Worm (Caenorhabditis elegans) whole organism, L4 larva: ENCODE results near the gene sprr-1.

Experiments
- D1046.2 ChIP-seq: fragments of 200-800 bp; sonication (Bioruptor generic); IDR thresholded peaks from 2 replicates; pipeline ENCODE4 v1.3.6; 2022; ENCODE audit warnings: missing genetic modification characterization, missing compliant biosample characterization
- F44E2.7 ChIP-seq: fragments of 200-800 bp; sonication (Bioruptor generic); IDR thresholded peaks from 2 replicates; pipeline ENCODE4 v2.1.2; 2022; ENCODE audit warnings: missing genetic modification characterization, missing compliant biosample characterization
- T20F7.1 ChIP-seq: fragments of 200-800 bp; sonication (Bioruptor generic); optimal IDR thresholded peaks from 2 replicates; lab custom pipeline; 2018; ENCODE audit warnings: mild to moderate bottlenecking, missing genetic modification characterization, missing compliant biosample characterization
- T26A8.4 ChIP-seq: fragments of 200-800 bp; sonication (Bioruptor generic); IDR thresholded peaks from 2 replicates; pipeline ENCODE4 v1.3.6; 2022; ENCODE audit warnings: missing genetic modification characterization, missing compliant biosample characterization
- Y75B8A.6 ChIP-seq: fragments of 200-800 bp; sonication (Bioruptor generic); IDR thresholded peaks from 2 replicates; pipeline ENCODE4 v1.3.6; 2022; ENCODE audit warnings: missing genetic modification reagents, missing genetic modification characterization, missing compliant biosample characterization
- ZK337.2 ChIP-seq: fragments of 200-800 bp; sonication (Bioruptor generic); IDR thresholded peaks from 2 replicates; pipeline ENCODE4 v1.3.6; 2022; ENCODE audit warnings: missing genetic modification reagents, missing genetic modification characterization, missing compliant biosample characterization
- aha-1 ChIP-seq: fragments of 150-350 bp; peaks from one replicate; lab custom pipeline; 2014; ENCODE audit warnings: missing biosample characterization, missing genetic modification characterization
- aly-2 ChIP-seq: sonication (generic microtip); optimal IDR thresholded peaks from 2 replicates; lab custom pipeline; 2018; ENCODE audit warnings: missing biosample characterization, missing genetic modification characterization
- ama-1 ChIP-seq: fragments of 150-350 bp; optimal IDR thresholded peaks from 2 replicates; lab custom pipeline; 2014; ENCODE audit warnings: inconsistent platforms, mixed read lengths
- ceh-28 ChIP-seq: fragments of 150-350 bp; optimal IDR thresholded peaks from 2 replicates; lab custom pipeline; 2014; ENCODE audit warnings: missing biosample characterization, missing genetic modification reagents, missing genetic modification characterization
- ceh-32 ChIP-seq: sonication (generic microtip); optimal IDR thresholded peaks from 2 replicates; lab custom pipeline; 2016; ENCODE audit warnings: mild to moderate bottlenecking, missing genetic modification characterization, missing compliant biosample characterization; ENCODE audit not compliant: poor library complexity
- daf-12 ChIP-seq: fragments of 150-350 bp; optimal IDR thresholded peaks from 2 replicates; lab custom pipeline; 2014; ENCODE audit warnings: missing biosample characterization, missing genetic modification reagents, missing genetic modification characterization
- daf-16 ChIP-seq, 3 experiments: sonication (generic microtip); optimal IDR thresholded peaks; 2 replicates each; lab custom pipeline; 2016 to 2017; ENCODE audit warnings: missing genetic modification characterization in 3 of 3, missing genetic modification reagents in 3 of 3, mild to moderate bottlenecking in 2 of 3, missing compliant biosample characterization in 2 of 3, missing biosample characterization in 1 of 3, moderate library complexity in 1 of 3
- daf-19 ChIP-seq: fragments of 200-800 bp; sonication (Bioruptor generic); conservative IDR thresholded peaks from 2 replicates; pipeline ENCODE4 v1.3.6; 2022; ENCODE audit warnings: missing genetic modification characterization, missing compliant biosample characterization
- daf-8 ChIP-seq: fragments of 200-800 bp; sonication (Bioruptor generic); IDR thresholded peaks from 2 replicates; pipeline ENCODE4 v1.3.6; 2022; ENCODE audit warnings: missing genetic modification characterization, missing compliant biosample characterization
- dve-1 ChIP-seq: sonication (generic microtip); optimal IDR thresholded peaks from 2 replicates; lab custom pipeline; 2017; ENCODE audit warnings: antibody characterized with exemption, mild to moderate bottlenecking, missing genetic modification characterization, missing compliant biosample characterization; ENCODE audit not compliant: insufficient read depth
- egl-43 ChIP-seq: fragments of 200-800 bp; sonication (Bioruptor generic); IDR thresholded peaks from 2 replicates; pipeline ENCODE4 v1.3.6; 2022; ENCODE audit warnings: missing genetic modification reagents, missing genetic modification characterization, missing compliant biosample characterization
- gei-8 ChIP-seq: fragments of 200-800 bp; sonication (Bioruptor generic); optimal IDR thresholded peaks from 2 replicates; lab custom pipeline; 2018; ENCODE audit warnings: mild to moderate bottlenecking, missing genetic modification characterization, missing compliant biosample characterization
- hlh-30 ChIP-seq: sonication (generic microtip); optimal IDR thresholded peaks from 2 replicates; lab custom pipeline; 2017; ENCODE audit warnings: antibody characterized with exemption, mild to moderate bottlenecking, missing genetic modification characterization, missing compliant biosample characterization; ENCODE audit not compliant: insufficient read depth
- jun-1 ChIP-seq: fragments of 150-350 bp; optimal IDR thresholded peaks from 2 replicates; lab custom pipeline; 2014; ENCODE audit warnings: missing biosample characterization, missing genetic modification reagents, missing genetic modification characterization
- lin-1 ChIP-seq: fragments of 200-800 bp; sonication (Bioruptor generic); IDR thresholded peaks from 2 replicates; pipeline ENCODE4 v1.3.6; 2022; ENCODE audit warnings: missing genetic modification reagents, missing genetic modification characterization, missing compliant biosample characterization
- lin-38 ChIP-seq: fragments of 200-800 bp; sonication (Bioruptor generic); IDR thresholded peaks from 2 replicates; pipeline ENCODE4 v1.3.6; 2022; ENCODE audit warnings: missing genetic modification reagents, missing genetic modification characterization, missing compliant biosample characterization
- madf-9 ChIP-seq: fragments of 200-800 bp; sonication (Bioruptor generic); conservative IDR thresholded peaks from 2 replicates; pipeline ENCODE4 v1.3.6; 2022; ENCODE audit warnings: missing genetic modification reagents, missing genetic modification characterization, missing compliant biosample characterization
- mep-1 ChIP-seq: fragments of 150-350 bp; sonication (generic microtip); optimal IDR thresholded peaks from 3 replicates; lab custom pipeline; 2014; ENCODE audit warnings: missing biosample characterization, missing genetic modification characterization
- mxl-2 ChIP-seq: fragments of 200-800 bp; sonication (Bioruptor generic); conservative IDR thresholded peaks from 2 replicates; pipeline ENCODE4 v1.3.6; 2022; ENCODE audit warnings: missing genetic modification reagents, missing genetic modification characterization, missing compliant biosample characterization
- nhr-10 ChIP-seq: fragments of 150-350 bp; optimal IDR thresholded peaks from 2 replicates; lab custom pipeline; 2014; ENCODE audit warnings: missing biosample characterization, missing genetic modification characterization
- nhr-28 ChIP-seq: fragments of 150-350 bp; optimal IDR thresholded peaks from 2 replicates; lab custom pipeline; 2014; ENCODE audit warnings: missing biosample characterization, missing genetic modification characterization
- nhr-42 ChIP-seq: fragments of 200-800 bp; sonication (Bioruptor generic); IDR thresholded peaks from 2 replicates; pipeline ENCODE4 v1.3.6; 2022; ENCODE audit warnings: missing genetic modification characterization, missing compliant biosample characterization
- nhr-48 ChIP-seq: sonication (generic microtip); optimal IDR thresholded peaks from 2 replicates; lab custom pipeline; 2016; ENCODE audit warnings: mild to moderate bottlenecking, missing genetic modification characterization, missing compliant biosample characterization
- nhr-76 ChIP-seq: fragments of 150-350 bp; optimal IDR thresholded peaks from 2 replicates; lab custom pipeline; 2014; ENCODE audit warnings: missing biosample characterization, missing genetic modification characterization
- php-3 ChIP-seq: fragments of 200-800 bp; sonication (Bioruptor generic); IDR thresholded peaks from 2 replicates; pipeline ENCODE4 v1.3.6; 2022; ENCODE audit warnings: missing genetic modification reagents, missing genetic modification characterization, missing compliant biosample characterization
- skn-1 ChIP-seq: fragments of 150-350 bp; optimal IDR thresholded peaks from 2 replicates; lab custom pipeline; 2014; ENCODE audit warnings: missing biosample characterization, missing genetic modification characterization
- snpc-1.2 ChIP-seq: fragments of 200-800 bp; sonication (Bioruptor generic); IDR thresholded peaks from 2 replicates; pipeline ENCODE4 v1.3.6; 2022; ENCODE audit warnings: missing genetic modification reagents, missing genetic modification characterization, missing compliant biosample characterization
- snpc-4 ChIP-seq: fragments of 150-350 bp; optimal IDR thresholded peaks from 2 replicates; lab custom pipeline; 2014; ENCODE audit warnings: missing biosample characterization, missing genetic modification characterization
- tag-97 ChIP-seq: fragments of 200-800 bp; sonication (Bioruptor generic); IDR thresholded peaks from 2 replicates; pipeline ENCODE4 v1.3.6; 2022; ENCODE audit warnings: missing genetic modification characterization, missing compliant biosample characterization
- unc-62 ChIP-seq, 3 experiments: fragments of 150-350 bp in 1 of 3; sonication (generic microtip); optimal IDR thresholded peaks in 2 of 3; peaks in 1 of 3; 1 replicate in 1 of 3; 2 replicates in 2 of 3; lab custom pipeline; 2014 to 2017; ENCODE audit warnings: missing biosample characterization in 3 of 3, missing genetic modification characterization in 3 of 3, missing genetic modification reagents in 3 of 3, missing genotype in 1 of 3
- vab-7 ChIP-seq: fragments of 200-800 bp; sonication (Bioruptor generic); IDR thresholded peaks from 2 replicates; pipeline ENCODE4 v1.3.6; 2022; ENCODE audit warnings: missing genetic modification reagents, missing genetic modification characterization, missing compliant biosample characterization
- zag-1 ChIP-seq: fragments of 150-350 bp; optimal IDR thresholded peaks from 2 replicates; lab custom pipeline; 2014; ENCODE audit warnings: missing biosample characterization, missing genetic modification characterization
- zfp-3 ChIP-seq: fragments of 200-800 bp; sonication (Bioruptor generic); conservative IDR thresholded peaks from 2 replicates; pipeline ENCODE4 v1.3.6; 2022; ENCODE audit warnings: missing genetic modification reagents, missing genetic modification characterization, missing compliant biosample characterization
- zip-11 ChIP-seq: fragments of 200-800 bp; sonication (Bioruptor generic); IDR thresholded peaks from 2 replicates; pipeline ENCODE4 v1.3.6; 2022; ENCODE audit warnings: missing genetic modification characterization, missing compliant biosample characterization

Gene sprr-1

DNA sequence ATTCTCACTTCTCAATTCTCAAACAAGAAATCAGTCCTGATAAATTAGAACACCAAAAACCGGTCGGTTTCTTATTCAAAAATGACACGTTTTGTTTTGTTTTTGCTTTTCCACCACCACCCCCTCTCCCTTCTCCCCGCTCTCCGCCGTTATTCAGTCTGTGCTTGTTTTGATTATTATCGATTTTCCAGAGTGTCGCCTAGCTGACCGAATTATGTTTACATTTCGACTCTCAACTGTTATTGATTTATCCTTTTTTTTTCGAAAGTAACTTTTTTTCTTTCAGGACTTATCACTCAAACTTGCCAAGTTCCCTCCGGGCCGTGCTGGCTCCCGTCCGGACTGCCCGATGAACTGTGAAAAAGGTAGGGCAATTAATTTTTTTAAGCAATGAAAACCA, 27.2 kb downstream of the sprr-1 start, which contains the start of gene gob-1 (continued):
- no peak for TF ChIP-seq F44E2.7 (GFP tag; lab: Robert Waterston, UW)

DNA sequence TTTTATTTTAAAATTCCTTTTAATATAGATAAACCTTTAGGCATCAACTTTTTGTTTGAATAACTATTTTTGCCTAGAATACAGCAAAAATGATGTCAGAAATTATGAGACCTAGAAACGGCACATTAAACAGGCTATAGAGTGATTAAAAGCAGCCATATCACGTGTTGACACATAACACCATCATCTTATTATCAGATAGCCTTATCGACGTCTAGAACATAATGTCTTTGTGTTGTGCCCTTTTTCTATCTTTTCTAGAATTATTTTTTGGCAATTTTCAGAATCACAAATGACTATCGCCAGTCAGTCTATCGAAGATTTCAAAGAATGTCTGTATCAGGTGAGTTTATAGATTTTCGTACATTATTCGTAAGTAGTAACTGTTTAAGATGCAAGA, 28.1 kb downstream of the sprr-1 start:
- no peak for TF ChIP-seq snpc-4 (tag; lab: Kevin White, UChicago)
- no peak for TF ChIP-seq nhr-76
- no peak for TF ChIP-seq zip-11 (GFP tag; lab: Robert Waterston, UW)
- TF ChIP-seq jun-1 (tag; lab: Kevin White, UChicago): no peak
- TF ChIP-seq ceh-28 (tag; lab: Kevin White, UChicago): no peak
- TF ChIP-seq dve-1 (tag; lab: Kevin White, UChicago): peak; percentile 71
- TF ChIP-seq aha-1 (tag; lab: Kevin White, UChicago): peak; percentile 16
- no peak for TF ChIP-seq daf-16 (GFP tag; optimal IDR thresholded peaks at IDR 0.05; lab: Kevin White, UChicago)
- peak; percentile 58 for TF ChIP-seq daf-16 (tag; optimal IDR thresholded peaks at IDR 0.05; lab: Kevin White, UChicago)
- no peak for TF ChIP-seq mxl-2
- TF ChIP-seq hlh-30 (tag; lab: Kevin White, UChicago): peak; percentile 10
- TF ChIP-seq Y75B8A.6 (GFP tag; lab: Robert Waterston, UW): no peak
- TF ChIP-seq lin-38 (GFP tag; lab: Robert Waterston, UW): no peak
- TF ChIP-seq ZK337.2 (GFP tag; lab: Robert Waterston, UW): no peak
- TF ChIP-seq gei-8 (GFP tag; lab: Kevin White, UChicago): no peak
- no peak for TF ChIP-seq php-3
- peak; percentile 32 for TF ChIP-seq mep-1
- no peak for TF ChIP-seq D1046.2 (GFP tag; lab: Robert Waterston, UW)
- no peak for TF ChIP-seq nhr-10
- no peak for TF ChIP-seq snpc-1.2 (GFP tag; lab: Robert Waterston, UW)
- TF ChIP-seq tag-97 (GFP tag; lab: Robert Waterston, UW): no peak
- no peak for TF ChIP-seq lin-1 (GFP tag; lab: Robert Waterston, UW)
- no peak for TF ChIP-seq zfp-3 (GFP tag; lab: Robert Waterston, UW)
- no peak for TF ChIP-seq daf-8 (GFP tag; lab: Robert Waterston, UW)
- no peak for TF ChIP-seq unc-62 (GFP tag; optimal IDR thresholded peaks at IDR 0.05 in 1 of 2; lab: Kevin White, UChicago)
- no peak for TF ChIP-seq unc-62 (tag; optimal IDR thresholded peaks at IDR 0.05; lab: Kevin White, UChicago)
- no peak for TF ChIP-seq nhr-42 (GFP tag; lab: Robert Waterston, UW)
- TF ChIP-seq T20F7.1: no peak
- no peak for TF ChIP-seq nhr-48
- TF ChIP-seq zag-1: no peak
- TF ChIP-seq ama-1: no peak
- peak; percentile 50 for TF ChIP-seq nhr-28 (tag; lab: Kevin White, UChicago)
- TF ChIP-seq ceh-32 (tag; lab: Kevin White, UChicago): no peak
- TF ChIP-seq daf-12: no peak
- no peak for TF ChIP-seq daf-19
- no peak for TF ChIP-seq aly-2 (tag; lab: Kevin White, UChicago)
- no peak for TF ChIP-seq T26A8.4 (GFP tag; lab: Robert Waterston, UW)
- TF ChIP-seq egl-43: no peak
- TF ChIP-seq vab-7 (GFP tag; lab: Robert Waterston, UW): no peak
- no peak for TF ChIP-seq madf-9
- no peak for TF ChIP-seq skn-1
